Worm (Caenorhabditis elegans): Measurements from ENCODE around the gene hlb-1.

hlb-1 gene

ce11 chrX:13852606-13853005 lies 29.9 kb downstream of the hlb-1 start, which contains the start of gene mct-3:
mct-3 (plus strand) TSS chrX:13852906.
- TF ChIP-seq ztf-18 (tag; optimal IDR thresholded peaks at IDR 0.05), result no peak
- no peak for TF ChIP-seq T26A5.8 (tag; optimal IDR thresholded peaks at IDR 0.05)
- no peak for TF ChIP-seq Y79H2A.3 (GFP tag; conservative IDR thresholded peaks at IDR 0.05)
- no peak for TF ChIP-seq ZK185.1 (tag; optimal IDR thresholded peaks at IDR 0.05; ENCODE audit: poor library complexity, severe bottlenecking)
- no peak for TF ChIP-seq ceh-27 (GFP tag; optimal IDR thresholded peaks at IDR 0.05)
- no peak for TF ChIP-seq ceh-79 (tag; optimal IDR thresholded peaks at IDR 0.05)
- no peak for TF ChIP-seq repo-1 (tag; optimal IDR thresholded peaks at IDR 0.05)
- TF ChIP-seq Y67H2A.10 (GFP tag; conservative IDR thresholded peaks at IDR 0.05), result no peak
- TF ChIP-seq unc-130 (GFP tag; optimal IDR thresholded peaks at IDR 0.05), result no peak
- TF ChIP-seq rcor-1 (GFP tag; IDR thresholded peaks at IDR 0.05), result no peak
- no peak for TF ChIP-seq nhr-27 (tag; optimal IDR thresholded peaks at IDR 0.05)
- TF ChIP-seq Y53F4B.3 (GFP tag; IDR thresholded peaks at IDR 0.05), result no peak
- no peak for TF ChIP-seq B0035.1 (tag; optimal IDR thresholded peaks at IDR 0.05)
- no peak for TF ChIP-seq hlh-26 (GFP tag; conservative IDR thresholded peaks at IDR 0.05)
- TF ChIP-seq egrh-3 (GFP tag; IDR thresholded peaks at IDR 0.05), result no peak
- no peak for TF ChIP-seq B0336.3 (GFP tag; IDR thresholded peaks at IDR 0.05)
- TF ChIP-seq atf-7 (tag; optimal IDR thresholded peaks at IDR 0.05), result no peak
- no peak for TF ChIP-seq athp-1 (tag; optimal IDR thresholded peaks at IDR 0.05)
- TF ChIP-seq F23B12.7 (tag; optimal IDR thresholded peaks at IDR 0.05; ENCODE audit: insufficient read depth), result no peak
- TF ChIP-seq fkh-3 (tag; optimal IDR thresholded peaks at IDR 0.05), result no peak

- TF ChIP-seq unc-62 (GFP tag; optimal IDR thresholded peaks at IDR 0.05) (no peak), bed-1 (GFP tag; IDR thresholded peaks at IDR 0.05) (no peak), egl-18 (GFP tag; IDR thresholded peaks at IDR 0.05) (no peak), dpff-1 (tag; optimal IDR thresholded peaks at IDR 0.05) (no peak)
These were observed 30.9 kb downstream of the hlb-1 start for ce11 chrX:13851590-13851989.

ce11 chrX:13850359-13850758 lies 32.2 kb downstream of the hlb-1 start:
- TF ChIP-seq egl-44 (GFP tag; IDR thresholded peaks at IDR 0.05) (no peak), nhr-80 (tag; optimal IDR thresholded peaks at IDR 0.05) (peak; percentile 65)

ce11 chrX:13846024-13846423 lies 36.5 kb downstream of the hlb-1 start:
- TF ChIP-seq egrh-3 (GFP tag; IDR thresholded peaks at IDR 0.05) (no peak), B0035.1 (tag; optimal IDR thresholded peaks at IDR 0.05) (no peak), tlf-1 (GFP tag; optimal IDR thresholded peaks at IDR 0.05) (no peak), ztf-25 (GFP tag; IDR thresholded peaks at IDR 0.05) (no peak), madf-10 (tag; optimal IDR thresholded peaks at IDR 0.05) (no peak), ztf-3 (GFP tag; optimal IDR thresholded peaks at IDR 0.05) (no peak), F57A8.1 (GFP tag; optimal IDR thresholded peaks at IDR 0.05) (no peak), nfyb-1 (GFP tag; IDR thresholded peaks at IDR 0.05) (no peak), ztf-6 (GFP tag; IDR thresholded peaks at IDR 0.05) (no peak), fkh-3 (tag; optimal IDR thresholded peaks at IDR 0.05) (no peak), snpc-4 (GFP tag; optimal IDR thresholded peaks at IDR 0.05) (no peak), snpc-4 (tag; optimal IDR thresholded peaks at IDR 0.05) (no peak), let-526 (GFP tag; IDR thresholded peaks at IDR 0.05) (no peak), cebp-1 (GFP tag; IDR thresholded peaks at IDR 0.05) (no peak), cebp-1 (tag; optimal IDR thresholded peaks at IDR 0.05) (no peak), B0261.1 (tag; optimal IDR thresholded peaks at IDR 0.05) (no peak), F33H1.4 (GFP tag; IDR thresholded peaks at IDR 0.05) (no peak), tbx-9 (tag; optimal IDR thresholded peaks at IDR 0.05; ENCODE audit: borderline replicate concordance) (no peak), ama-1 (optimal IDR thresholded peaks at IDR 0.05) (no peak), ama-1 (GFP tag; optimal IDR thresholded peaks at IDR 0.05) (no peak), zim-3 (tag; optimal IDR thresholded peaks at IDR 0.05) (no peak), ZK185.1 (tag; optimal IDR thresholded peaks at IDR 0.05; ENCODE audit: poor library complexity, severe bottlenecking) (no peak), let-607 (tag; optimal IDR thresholded peaks at IDR 0.05) (no peak)

All from whole organism, young adult.